Fruit fly (Drosophila melanogaster) whole organism, prepupa: ENCODE measurements around the gene CG10237.
A peak's percentile ranks its signal among the peaks of the same experiment; 100 is the strongest.

Experiments
- Blimp-1 ChIP-seq: fragments of 200-800 bp; sonication (Bioruptor generic); optimal IDR thresholded peaks from 3 replicates; lab custom pipeline; 2017; ENCODE audit warnings: missing biosample characterization, missing genetic modification characterization, mild to moderate bottlenecking, moderate library complexity, missing genetic modification reagents
- CG10631 ChIP-seq: fragments of 200-800 bp; sonication (Bioruptor generic); optimal IDR thresholded peaks from 2 replicates; lab custom pipeline; 2016; ENCODE audit warnings: missing biosample characterization, missing genetic modification characterization
- CG15336 ChIP-seq: fragments of 200-800 bp; sonication (Bioruptor generic); IDR thresholded peaks from 2 replicates; pipeline ENCODE4 v1.3.6; 2022; ENCODE audit warnings: missing biosample characterization, missing genetic modification characterization
- CG1621 ChIP-seq: fragments of 200-800 bp; sonication (Bioruptor generic); optimal IDR thresholded peaks from 3 replicates; lab custom pipeline; 2018; ENCODE audit warnings: missing biosample characterization, mild to moderate bottlenecking, missing genetic modification characterization
- CG16779 ChIP-seq: fragments of 200-800 bp; sonication (Bioruptor generic); optimal IDR thresholded peaks from 3 replicates; lab custom pipeline; 2017; ENCODE audit warnings: missing biosample characterization, mild to moderate bottlenecking, missing genetic modification characterization
- CG3032 ChIP-seq: fragments of 200-800 bp; optimal IDR thresholded peaks from 2 replicates; lab custom pipeline; 2019; ENCODE audit warnings: missing biosample characterization, mild to moderate bottlenecking, missing genetic modification characterization, moderate library complexity
- CG31627 ChIP-seq: fragments of 200-800 bp; sonication (Bioruptor generic); optimal IDR thresholded peaks from 3 replicates; lab custom pipeline; 2016; ENCODE audit warnings: missing biosample characterization, missing genetic modification characterization
- CG32006 ChIP-seq: fragments of 200-800 bp; sonication (Bioruptor generic); optimal IDR thresholded peaks from 3 replicates; lab custom pipeline; 2017; ENCODE audit warnings: missing biosample characterization, mild to moderate bottlenecking, missing genetic modification characterization
- CG3919 ChIP-seq: fragments of 200-800 bp; sonication (Bioruptor generic); optimal IDR thresholded peaks from 3 replicates; lab custom pipeline; 2016; ENCODE audit warnings: missing biosample characterization, missing genetic modification characterization
- CG6276 ChIP-seq: fragments of 200-800 bp; sonication (Bioruptor generic); optimal IDR thresholded peaks from 2 replicates; lab custom pipeline; 2017; ENCODE audit warnings: missing biosample characterization, mild to moderate bottlenecking, missing genetic modification characterization
- CG6792 ChIP-seq: fragments of 200-800 bp; sonication (Bioruptor generic); optimal IDR thresholded peaks from 3 replicates; lab custom pipeline; 2016; ENCODE audit warnings: missing biosample characterization, missing genetic modification characterization
- CG6808 ChIP-seq: fragments of 200-800 bp; sonication (Bioruptor generic); optimal IDR thresholded peaks from 3 replicates; lab custom pipeline; 2017; ENCODE audit warnings: missing biosample characterization, missing genetic modification characterization, mild to moderate bottlenecking, moderate library complexity, missing genetic modification reagents
- CG6854 ChIP-seq: fragments of 200-800 bp; sonication (Bioruptor generic); optimal IDR thresholded peaks from 2 replicates; lab custom pipeline; 2017; ENCODE audit warnings: missing biosample characterization, mild to moderate bottlenecking, missing genetic modification characterization
- CG7368 ChIP-seq: fragments of 200-800 bp; sonication (Bioruptor generic); optimal IDR thresholded peaks from 3 replicates; lab custom pipeline; 2016; ENCODE audit warnings: missing biosample characterization, missing genetic modification characterization
- CG8119 ChIP-seq: fragments of 200-800 bp; sonication (Bioruptor generic); IDR thresholded peaks from 3 replicates; pipeline ENCODE4 v1.3.6; 2022; ENCODE audit warnings: missing biosample characterization, missing genetic modification characterization
- CG8319 ChIP-seq: fragments of 200-800 bp; sonication (Bioruptor generic); optimal IDR thresholded peaks from 3 replicates; lab custom pipeline; 2016; ENCODE audit warnings: missing biosample characterization, missing genetic modification characterization
- CG8632 ChIP-seq: fragments of 200-800 bp; sonication (Bioruptor generic); optimal IDR thresholded peaks from 3 replicates; lab custom pipeline; 2016; ENCODE audit warnings: missing biosample characterization, missing genetic modification characterization
- CG9139 ChIP-seq: fragments of 200-800 bp; sonication (Bioruptor generic); optimal IDR thresholded peaks from 3 replicates; lab custom pipeline; 2017; ENCODE audit warnings: missing biosample characterization, mild to moderate bottlenecking, missing genetic modification characterization
- Eip78C ChIP-seq: fragments of 200-800 bp; sonication (Bioruptor generic); peaks from one replicate; lab custom pipeline; 2016; ENCODE audit warnings: missing biosample characterization, missing genetic modification characterization
- Ets21C ChIP-seq: fragments of 200-800 bp; sonication (Bioruptor generic); optimal IDR thresholded peaks from 3 replicates; lab custom pipeline; 2016; ENCODE audit warnings: missing biosample characterization, missing genetic modification characterization
- Ets96B ChIP-seq: fragments of 200-800 bp; optimal IDR thresholded peaks from 2 replicates; lab custom pipeline; 2019; ENCODE audit warnings: missing biosample characterization, mild to moderate bottlenecking, missing genetic modification characterization, moderate library complexity
- Gug ChIP-seq: fragments of 200-800 bp; sonication (Bioruptor generic); IDR thresholded peaks from 2 replicates; pipeline ENCODE4 v1.3.6; 2022; ENCODE audit warnings: missing biosample characterization, missing genetic modification characterization
- Hr38 ChIP-seq: sonication (Bioruptor generic); optimal IDR thresholded peaks from 2 replicates; lab custom pipeline; 2016; ENCODE audit warnings: missing biosample characterization, missing genetic modification characterization
- Hr39 ChIP-seq: fragments of 200-800 bp; sonication (Bioruptor generic); optimal IDR thresholded peaks from 2 replicates; lab custom pipeline; 2016; ENCODE audit warnings: missing biosample characterization, missing genetic modification characterization
- Hr4 ChIP-seq: fragments of 200-800 bp; sonication (Bioruptor generic); optimal IDR thresholded peaks from 3 replicates; lab custom pipeline; 2016; ENCODE audit warnings: missing biosample characterization, missing genetic modification characterization
- Lpt ChIP-seq: fragments of 200-800 bp; sonication (Bioruptor generic); optimal IDR thresholded peaks from 3 replicates; lab custom pipeline; 2016; ENCODE audit warnings: missing biosample characterization, missing genetic modification characterization
- Met ChIP-seq: fragments of 200-800 bp; sonication (Bioruptor generic); optimal IDR thresholded peaks from 3 replicates; lab custom pipeline; 2016; ENCODE audit warnings: missing biosample characterization, missing genetic modification characterization
- OdsH ChIP-seq: fragments of 200-800 bp; sonication (Bioruptor generic); optimal IDR thresholded peaks from 3 replicates; lab custom pipeline; 2016; ENCODE audit warnings: missing biosample characterization, missing genetic modification characterization
- Smox ChIP-seq: fragments of 200-800 bp; sonication (Bioruptor generic); optimal IDR thresholded peaks from 3 replicates; lab custom pipeline; 2016; ENCODE audit warnings: missing biosample characterization, missing genetic modification characterization
- Sox14 ChIP-seq: fragments of 200-800 bp; sonication (Bioruptor generic); optimal IDR thresholded peaks from 3 replicates; lab custom pipeline; 2016; ENCODE audit warnings: missing biosample characterization, missing genetic modification characterization
- Sox15 ChIP-seq: fragments of 200-800 bp; sonication (Bioruptor generic); optimal IDR thresholded peaks from 3 replicates; lab custom pipeline; 2016; ENCODE audit warnings: missing biosample characterization, missing genetic modification characterization
- eg ChIP-seq: fragments of 200-800 bp; sonication (Bioruptor generic); IDR thresholded peaks from 3 replicates; pipeline ENCODE4 v1.3.6; 2022; ENCODE audit warnings: missing biosample characterization, missing genetic modification characterization
- esn ChIP-seq: fragments of 200-800 bp; sonication (Bioruptor generic); optimal IDR thresholded peaks from 2 replicates; lab custom pipeline; 2016; ENCODE audit warnings: missing biosample characterization, mild to moderate bottlenecking, missing genetic modification characterization, moderate library complexity
- fd85E ChIP-seq: fragments of 200-800 bp; sonication (Bioruptor generic); optimal IDR thresholded peaks from 3 replicates; lab custom pipeline; 2016; ENCODE audit warnings: missing biosample characterization, missing genetic modification characterization
- fkh ChIP-seq: fragments of 200-800 bp; sonication (Bioruptor generic); optimal IDR thresholded peaks from 3 replicates; lab custom pipeline; 2017; ENCODE audit warnings: missing biosample characterization, mild to moderate bottlenecking, missing genetic modification characterization, moderate library complexity
- lz ChIP-seq: fragments of 200-800 bp; sonication (Bioruptor generic); optimal IDR thresholded peaks from 3 replicates; lab custom pipeline; 2016; ENCODE audit warnings: missing biosample characterization, missing genetic modification characterization
- net ChIP-seq: fragments of 200-800 bp; sonication (Bioruptor generic); optimal IDR thresholded peaks from 3 replicates; lab custom pipeline; 2016; ENCODE audit warnings: missing biosample characterization, missing genetic modification characterization
- ss ChIP-seq, 2 experiments: fragments of 200-800 bp; sonication (Bioruptor generic); optimal IDR thresholded peaks; 2 replicates in 1 of 2; 3 replicates in 1 of 2; lab custom pipeline; 2017 to 2018; ENCODE audit warnings: mild to moderate bottlenecking in 2 of 2, missing biosample characterization in 2 of 2, missing genetic modification characterization in 2 of 2, moderate library complexity in 1 of 2
- topi ChIP-seq: fragments of 200-800 bp; sonication (Bioruptor generic); optimal IDR thresholded peaks from 3 replicates; lab custom pipeline; 2016; ENCODE audit warnings: missing biosample characterization, missing genetic modification characterization
- vri ChIP-seq: fragments of 200-800 bp; sonication (Bioruptor generic); optimal IDR thresholded peaks from 3 replicates; lab custom pipeline; 2016; ENCODE audit warnings: missing biosample characterization, mild to moderate bottlenecking, missing genetic modification characterization

Gene CG10237

DNA sequence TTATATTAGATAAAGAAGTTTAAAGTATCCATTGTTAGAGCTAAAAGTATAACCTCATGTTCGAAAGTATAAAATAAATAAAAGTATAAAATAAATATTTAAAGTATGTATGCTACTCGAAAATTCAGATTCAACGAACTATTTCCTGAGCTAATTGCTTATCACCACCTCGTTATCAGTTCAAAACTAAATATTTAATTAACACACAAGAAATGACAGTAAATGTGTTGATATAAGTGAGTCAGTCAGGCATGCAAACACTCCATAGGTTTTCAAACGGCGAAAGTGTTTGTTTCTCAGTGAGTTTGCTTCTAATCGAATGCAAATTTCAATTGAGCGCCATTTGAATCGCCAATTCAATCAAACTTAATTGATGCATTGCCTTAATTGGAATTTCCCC is 8.3 kb downstream of the CG10237 start:
- no peak for TF ChIP-seq fd85E (GFP tag; lab: Kevin White, UChicago)
- peak; percentile 10 for TF ChIP-seq CG16779
- peak; percentile 36 for TF ChIP-seq Eip78C (GFP tag; lab: Kevin White, UChicago)
- no peak for TF ChIP-seq CG7368 (GFP tag; lab: Kevin White, UChicago)
- peak in 1 of 2 experiments; percentile 21 for TF ChIP-seq ss (GFP tag; optimal IDR thresholded peaks at IDR 0.05; lab: Kevin White, UChicago)
- peak; percentile 91 for TF ChIP-seq fkh (GFP tag; lab: Kevin White, UChicago)

DNA sequence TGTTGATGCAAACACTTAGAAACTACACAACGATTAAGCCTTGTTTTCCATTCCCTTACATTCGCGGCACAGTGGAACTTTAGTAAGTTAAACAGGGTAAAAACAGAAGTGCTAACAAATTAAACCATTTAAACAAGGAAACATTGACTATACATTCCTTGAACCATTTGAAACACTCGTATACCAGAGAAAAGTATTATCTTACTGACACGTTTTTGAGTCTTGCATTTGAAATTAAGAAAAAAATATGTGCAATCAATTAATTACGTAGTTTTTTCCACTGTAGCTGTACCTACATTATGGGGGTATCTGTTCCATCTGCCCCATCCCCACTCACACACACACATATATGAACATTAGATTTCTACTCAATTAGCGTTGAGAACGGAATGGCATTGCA is 9.2 kb downstream of the CG10237 start:
- TF ChIP-seq CG15336: peak; percentile 53
- no peak for TF ChIP-seq CG31627 (GFP tag; lab: Kevin White, UChicago)
- TF ChIP-seq Blimp-1: no peak
- TF ChIP-seq net (GFP tag; lab: Kevin White, UChicago): no peak
- TF ChIP-seq CG10631 (GFP tag; lab: Kevin White, UChicago): no peak
- peak; percentile 66 for TF ChIP-seq Eip78C (GFP tag; lab: Kevin White, UChicago)
- TF ChIP-seq CG6854 (GFP tag; lab: Kevin White, UChicago): no peak
- no peak for TF ChIP-seq CG6792 (GFP tag; lab: Kevin White, UChicago)
- TF ChIP-seq Gug (GFP tag; lab: Robert Waterston, UW): no peak
- TF ChIP-seq lz (GFP tag; lab: Kevin White, UChicago): no peak
- TF ChIP-seq CG32006 (GFP tag; lab: Kevin White, UChicago): peak; percentile 57
- TF ChIP-seq CG8632 (GFP tag; lab: Kevin White, UChicago): no peak
- no peak for TF ChIP-seq CG1621 (tag; lab: Kevin White, UChicago)
- no peak for TF ChIP-seq CG6276 (GFP tag; lab: Kevin White, UChicago)
- no peak for TF ChIP-seq Ets21C (GFP tag; lab: Kevin White, UChicago)
- TF ChIP-seq eg (GFP tag; lab: Robert Waterston, UW): 0 out of 3 replicates have a peak, but pooled peaks have one; percentile 33
- TF ChIP-seq CG6808 (GFP tag; lab: Kevin White, UChicago): no peak
- TF ChIP-seq Lpt (GFP tag; lab: Kevin White, UChicago): peak; percentile 6
- no peak for TF ChIP-seq CG3919 (GFP tag; lab: Kevin White, UChicago)
- TF ChIP-seq Met (GFP tag; lab: Kevin White, UChicago): no peak
- no peak for TF ChIP-seq fd85E (GFP tag; lab: Kevin White, UChicago)
- no peak for TF ChIP-seq CG3032 (tag; lab: Kevin White, UChicago)
- no peak for TF ChIP-seq Sox14
- peak; percentile 43; the same call in 1 of the 3 replicates for TF ChIP-seq CG8119
- no peak for TF ChIP-seq CG9139 (GFP tag; lab: Kevin White, UChicago)
- TF ChIP-seq Hr38 (GFP tag; lab: Kevin White, UChicago): no peak
- no peak for TF ChIP-seq Sox15 (GFP tag; lab: Kevin White, UChicago)
- no peak for TF ChIP-seq esn (GFP tag; lab: Kevin White, UChicago)
- peak; percentile 45 for TF ChIP-seq Hr4 (GFP tag; lab: Kevin White, UChicago)
- TF ChIP-seq Smox (GFP tag; lab: Kevin White, UChicago): no peak
- TF ChIP-seq vri (GFP tag; lab: Kevin White, UChicago): no peak
- TF ChIP-seq CG16779: no peak
- TF ChIP-seq fkh (GFP tag; lab: Kevin White, UChicago): peak; percentile 8
- peak; percentile 3 for TF ChIP-seq OdsH (GFP tag; lab: Kevin White, UChicago)
- no peak for TF ChIP-seq Ets96B (tag; lab: Kevin White, UChicago)
- TF ChIP-seq Hr39: no peak
- no peak for TF ChIP-seq ss (GFP tag; optimal IDR thresholded peaks at IDR 0.05; lab: Kevin White, UChicago)
- no peak for TF ChIP-seq topi (GFP tag; lab: Kevin White, UChicago)
- no peak for TF ChIP-seq CG8319
